Fruit fly (Drosophila melanogaster) whole organism, embryonic: Measurements from ENCODE around the gene Prp31.

Experiments
- B-H1 ChIP-seq: fragments of 200-800 bp; sonication (Bioruptor generic); IDR thresholded peaks from 3 replicates; pipeline ENCODE4 v1.3.6; 2022; ENCODE audit warnings: missing biosample characterization, missing genetic modification characterization
- Blimp-1 ChIP-seq: fragments of 200-800 bp; sonication (Bioruptor generic); optimal IDR thresholded peaks from 3 replicates; lab custom pipeline; 2018; ENCODE audit warnings: missing biosample characterization, missing genetic modification characterization, mild to moderate bottlenecking, moderate library complexity, missing genetic modification reagents
- CG10979 ChIP-seq: fragments of 200-800 bp; sonication (Bioruptor generic); optimal IDR thresholded peaks from 2 replicates; lab custom pipeline; 2018; ENCODE audit warnings: missing biosample characterization, mild to moderate bottlenecking, missing genetic modification characterization, moderate library complexity
- CG11504 ChIP-seq: fragments of 200-800 bp; sonication (Bioruptor generic); optimal IDR thresholded peaks from 3 replicates; lab custom pipeline; 2019; ENCODE audit warnings: missing biosample characterization, mild to moderate bottlenecking, missing genetic modification characterization, moderate library complexity
- CG12104 ChIP-seq: fragments of 200-800 bp; sonication (Bioruptor generic); optimal IDR thresholded peaks from 3 replicates; lab custom pipeline; 2016; ENCODE audit warnings: missing biosample characterization, missing genetic modification characterization
- CG14710 ChIP-seq: fragments of 200-800 bp; sonication (Bioruptor generic); optimal IDR thresholded peaks from 3 replicates; lab custom pipeline; 2019; ENCODE audit warnings: missing biosample characterization, mild to moderate bottlenecking, missing genetic modification characterization, moderate library complexity
- CG17359 ChIP-seq: fragments of 200-800 bp; sonication (Bioruptor generic); optimal IDR thresholded peaks from 3 replicates; lab custom pipeline; 2018; ENCODE audit warnings: missing biosample characterization, mild to moderate bottlenecking, missing genetic modification characterization, moderate library complexity
- CG17385 ChIP-seq: fragments of 200-800 bp; sonication (Bioruptor generic); optimal IDR thresholded peaks from 3 replicates; lab custom pipeline; 2018; ENCODE audit warnings: missing biosample characterization, mild to moderate bottlenecking, missing genetic modification characterization
- CG18262 ChIP-seq: fragments of 200-800 bp; optimal IDR thresholded peaks from 3 replicates; lab custom pipeline; 2019; ENCODE audit warnings: missing biosample characterization, mild to moderate bottlenecking, missing genetic modification characterization, moderate library complexity
- CG18764 ChIP-seq: fragments of 200-800 bp; sonication (Bioruptor generic); optimal IDR thresholded peaks from 3 replicates; lab custom pipeline; 2016; ENCODE audit warnings: missing biosample characterization, missing genetic modification characterization
- CG2199 ChIP-seq: fragments of 200-800 bp; sonication (Bioruptor generic); IDR thresholded peaks from 3 replicates; pipeline ENCODE4 v1.3.6; 2022; ENCODE audit warnings: missing biosample characterization, missing genetic modification characterization
- CG2712 ChIP-seq: fragments of 200-800 bp; optimal IDR thresholded peaks from 3 replicates; lab custom pipeline; 2019; ENCODE audit warnings: missing biosample characterization, mild to moderate bottlenecking, missing genetic modification characterization, moderate library complexity
- CG4404 ChIP-seq: fragments of 200-800 bp; sonication (Bioruptor generic); IDR thresholded peaks from 2 replicates; pipeline ENCODE4 v1.3.6; 2022; ENCODE audit warnings: missing biosample characterization, missing genetic modification characterization
- CG4854 ChIP-seq: fragments of 200-800 bp; sonication (Bioruptor generic); optimal IDR thresholded peaks from 2 replicates; lab custom pipeline; 2016; ENCODE audit warnings: missing biosample characterization, missing genetic modification characterization, inconsistent platforms
- CG6175 ChIP-seq: fragments of 200-800 bp; sonication (Bioruptor generic); IDR thresholded peaks from 3 replicates; pipeline ENCODE4 v1.3.6; 2022; ENCODE audit warnings: missing biosample characterization, missing genetic modification characterization
- CG7745 ChIP-seq: fragments of 200-800 bp; sonication (Bioruptor generic); optimal IDR thresholded peaks from 2 replicates; lab custom pipeline; 2018; ENCODE audit warnings: missing biosample characterization, mild to moderate bottlenecking, missing genetic modification characterization, moderate library complexity
- Drgx ChIP-seq: fragments of 200-800 bp; sonication (Bioruptor generic); IDR thresholded peaks from 2 replicates; pipeline ENCODE4 v1.3.6; 2022; ENCODE audit warnings: missing biosample characterization, missing genetic modification characterization
- Fer1 ChIP-seq: fragments of 200-800 bp; sonication (Bioruptor generic); optimal IDR thresholded peaks from 2 replicates; lab custom pipeline; 2017; ENCODE audit warnings: missing biosample characterization, mild to moderate bottlenecking, missing genetic modification characterization
- GATAe ChIP-seq: fragments of 200-800 bp; sonication (Bioruptor generic); conservative IDR thresholded peaks from 2 replicates; pipeline ENCODE4 v1.3.6; 2022; ENCODE audit warnings: missing biosample characterization, missing genetic modification characterization
- HLH3B ChIP-seq: fragments of 200-800 bp; sonication (Bioruptor generic); IDR thresholded peaks from 2 replicates; pipeline ENCODE4 v1.3.6; 2022; ENCODE audit warnings: missing biosample characterization, missing genetic modification characterization
- Hr51 ChIP-seq, 2 experiments: fragments of 200-800 bp; sonication (Bioruptor generic); optimal IDR thresholded peaks; 2 replicates in 1 of 2; 3 replicates in 1 of 2; lab custom pipeline; 2016 to 2018; ENCODE audit warnings: missing biosample characterization in 2 of 2, missing genetic modification characterization in 2 of 2, mild to moderate bottlenecking in 1 of 2, moderate library complexity in 1 of 2
- Med ChIP-seq: fragments of 200-800 bp; sonication (Bioruptor generic); peaks from one replicate; lab custom pipeline; 2016; ENCODE audit warnings: missing biosample characterization, missing genetic modification characterization, mild to moderate bottlenecking, inconsistent platforms, moderate library complexity
- Nf-YC ChIP-seq: fragments of 200-800 bp; optimal IDR thresholded peaks from 3 replicates; lab custom pipeline; 2019; ENCODE audit warnings: missing biosample characterization, mild to moderate bottlenecking, missing genetic modification characterization, moderate library complexity
- Oli ChIP-seq: fragments of 200-800 bp; sonication (Bioruptor generic); optimal IDR thresholded peaks from 2 replicates; lab custom pipeline; 2018; ENCODE audit warnings: missing biosample characterization, mild to moderate bottlenecking, missing genetic modification characterization, moderate library complexity
- Sox100B ChIP-seq: fragments of 200-800 bp; sonication (Bioruptor generic); optimal IDR thresholded peaks from 3 replicates; lab custom pipeline; 2018; ENCODE audit warnings: missing biosample characterization, mild to moderate bottlenecking, missing genetic modification characterization
- Sox102F ChIP-seq: fragments of 200-800 bp; sonication (Bioruptor generic); optimal IDR thresholded peaks from 2 replicates; lab custom pipeline; 2018; ENCODE audit warnings: missing biosample characterization, mild to moderate bottlenecking, missing genetic modification characterization, moderate library complexity
- Vsx1 ChIP-seq: fragments of 200-800 bp; sonication (Bioruptor generic); optimal IDR thresholded peaks from 2 replicates; lab custom pipeline; 2017; ENCODE audit warnings: missing biosample characterization, mild to moderate bottlenecking, missing genetic modification characterization, missing genetic modification reagents
- Xrp1 ChIP-seq: fragments of 200-800 bp; sonication (Bioruptor generic); IDR thresholded peaks from 2 replicates; pipeline ENCODE4 v1.3.6; 2022; ENCODE audit warnings: missing biosample characterization, missing genetic modification characterization
- abd-A ChIP-seq: fragments of 200-800 bp; sonication (Bioruptor generic); optimal IDR thresholded peaks from 3 replicates; lab custom pipeline; 2019; ENCODE audit warnings: missing biosample characterization, mild to moderate bottlenecking, missing genetic modification characterization, moderate library complexity
- bcd ChIP-seq: fragments of 200-800 bp; sonication (Bioruptor generic); optimal IDR thresholded peaks from 2 replicates; lab custom pipeline; 2017; ENCODE audit warnings: missing biosample characterization, mild to moderate bottlenecking, missing genetic modification characterization
- bsh ChIP-seq, 2 experiments: fragments of 200-800 bp; sonication (Bioruptor generic); optimal IDR thresholded peaks; 2 replicates each; lab custom pipeline; 2017 to 2018; ENCODE audit warnings: mild to moderate bottlenecking in 2 of 2, missing biosample characterization in 2 of 2, missing genetic modification characterization in 2 of 2, moderate library complexity in 1 of 2
- chif ChIP-seq, 2 experiments: fragments of 200-800 bp; sonication (Bioruptor generic); optimal IDR thresholded peaks; 3 replicates each; lab custom pipeline; 2016; ENCODE audit warnings: missing biosample characterization in 2 of 2, missing genetic modification characterization in 2 of 2
- corto ChIP-seq: fragments of 200-800 bp; sonication (Bioruptor generic); optimal IDR thresholded peaks from 2 replicates; lab custom pipeline; 2016; ENCODE audit warnings: missing biosample characterization, mild to moderate bottlenecking, missing genetic modification characterization, moderate library complexity
- crol ChIP-seq: fragments of 200-800 bp; sonication (Bioruptor generic); IDR thresholded peaks from 2 replicates; pipeline ENCODE4 v1.3.6; 2022; ENCODE audit warnings: missing biosample characterization, missing genetic modification characterization
- cwo ChIP-seq: fragments of 200-800 bp; sonication (Bioruptor generic); optimal IDR thresholded peaks from 3 replicates; lab custom pipeline; 2017; ENCODE audit warnings: missing biosample characterization, missing genetic modification characterization, mild to moderate bottlenecking, moderate library complexity, missing genetic modification reagents
- dmrt99B ChIP-seq: fragments of 200-800 bp; sonication (Bioruptor generic); optimal IDR thresholded peaks from 2 replicates; lab custom pipeline; 2018; ENCODE audit warnings: missing biosample characterization, mild to moderate bottlenecking, missing genetic modification characterization, moderate library complexity
- fd96Cb ChIP-seq: fragments of 200-800 bp; sonication (Bioruptor generic); optimal IDR thresholded peaks from 2 replicates; lab custom pipeline; 2018; ENCODE audit warnings: missing biosample characterization, mild to moderate bottlenecking, missing genetic modification characterization, moderate library complexity
- gem ChIP-seq: fragments of 200-800 bp; sonication (Bioruptor generic); optimal IDR thresholded peaks from 2 replicates; lab custom pipeline; 2019; ENCODE audit warnings: missing biosample characterization, mild to moderate bottlenecking, missing genetic modification characterization, moderate library complexity
- grau ChIP-seq: fragments of 200-800 bp; optimal IDR thresholded peaks from 3 replicates; lab custom pipeline; 2019; ENCODE audit warnings: missing biosample characterization, mild to moderate bottlenecking, missing genetic modification characterization, moderate library complexity
- ind ChIP-seq: fragments of 200-800 bp; sonication (Bioruptor generic); optimal IDR thresholded peaks from 3 replicates; lab custom pipeline; 2016; ENCODE audit warnings: missing biosample characterization, missing genetic modification characterization
- phol ChIP-seq: fragments of 200-800 bp; sonication (Bioruptor generic); optimal IDR thresholded peaks from 3 replicates; lab custom pipeline; 2018; ENCODE audit warnings: missing biosample characterization, mild to moderate bottlenecking, missing genetic modification characterization, moderate library complexity
- repo ChIP-seq: fragments of 200-800 bp; sonication (Bioruptor generic); optimal IDR thresholded peaks from 2 replicates; lab custom pipeline; 2016; ENCODE audit warnings: missing biosample characterization, missing genetic modification characterization
- sens ChIP-seq: fragments of 200-800 bp; sonication (Bioruptor generic); peaks from one replicate; lab custom pipeline; 2016; ENCODE audit warnings: missing biosample characterization, missing genetic modification characterization
- sqz ChIP-seq: fragments of 200-800 bp; sonication (Bioruptor generic); optimal IDR thresholded peaks from 3 replicates; lab custom pipeline; 2018; ENCODE audit warnings: missing biosample characterization, mild to moderate bottlenecking, missing genetic modification characterization
- stc ChIP-seq: fragments of 200-800 bp; sonication (Bioruptor generic); IDR thresholded peaks from 2 replicates; pipeline ENCODE4 v1.3.6; 2022; ENCODE audit warnings: missing biosample characterization, missing genetic modification characterization
- sug ChIP-seq: fragments of 200-800 bp; optimal IDR thresholded peaks from 2 replicates; lab custom pipeline; 2019; ENCODE audit warnings: missing biosample characterization, mild to moderate bottlenecking, missing genetic modification characterization, moderate library complexity
- tin ChIP-seq: fragments of 200-800 bp; sonication (Bioruptor generic); optimal IDR thresholded peaks from 3 replicates; lab custom pipeline; 2016; ENCODE audit warnings: missing biosample characterization, missing genetic modification characterization
- unpg ChIP-seq: fragments of 200-800 bp; sonication (Bioruptor generic); optimal IDR thresholded peaks from 3 replicates; lab custom pipeline; 2018; ENCODE audit warnings: missing biosample characterization, mild to moderate bottlenecking, missing genetic modification characterization, moderate library complexity

The Prp31 gene

DNA sequence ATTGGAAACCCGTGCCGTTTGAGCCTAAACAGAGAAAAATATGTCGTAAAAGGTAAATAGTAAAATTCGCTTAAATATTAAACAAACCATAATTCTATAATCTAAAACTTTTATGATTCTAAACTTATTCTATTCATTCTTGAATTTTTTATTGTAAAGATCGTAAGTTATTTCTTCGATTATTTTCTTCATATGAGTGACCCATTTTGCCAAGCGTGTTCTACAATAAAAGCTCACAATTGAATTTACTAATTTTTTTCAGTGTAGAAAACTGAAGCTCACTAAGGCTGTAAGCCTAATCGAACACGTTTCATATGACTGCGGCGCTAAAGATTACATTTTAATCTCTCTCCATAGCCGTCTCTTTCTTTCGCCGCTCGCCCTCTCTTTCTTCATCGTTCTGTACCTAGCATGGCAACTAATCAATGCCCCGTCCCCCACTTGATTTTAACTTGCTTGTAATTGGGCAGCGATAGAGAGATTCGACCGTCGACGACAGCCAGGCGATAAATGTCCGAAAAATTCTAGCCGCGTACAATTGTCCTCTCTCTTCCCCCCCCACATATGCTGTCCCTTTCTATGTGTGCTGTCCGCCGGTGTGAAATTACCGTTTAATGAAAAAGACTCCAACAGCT is 13.0 kb downstream of the Prp31 start (continued):
- peak; percentile 24 for TF ChIP-seq CG11504 (tag; lab: Kevin White, UChicago)
- no peak for TF ChIP-seq B-H1 (GFP tag; lab: Robert Waterston, UW)
- peak in 1 of 2 experiments; percentile 22 for TF ChIP-seq Hr51 (GFP tag; optimal IDR thresholded peaks at IDR 0.05; lab: Kevin White, UChicago)
- peak; percentile 5 for TF ChIP-seq dmrt99B (tag; lab: Kevin White, UChicago)
- peak; percentile 54 for TF ChIP-seq gem (tag; lab: Kevin White, UChicago)
- TF ChIP-seq CG7745 (tag; lab: Kevin White, UChicago) = no peak
- peak; percentile 55; the same call in 1 of the 3 replicates for TF ChIP-seq CG6175 (GFP tag; lab: Robert Waterston, UW)
- TF ChIP-seq Xrp1 (GFP tag; lab: Robert Waterston, UW) = 0 out of 2 replicates have a peak, but pooled peaks have one; percentile 28
- TF ChIP-seq CG2199 (GFP tag; lab: Robert Waterston, UW) = 0 out of 3 replicates have a peak, but pooled peaks have one; percentile 45
- peak; percentile 4 for TF ChIP-seq bcd (GFP tag; lab: Kevin White, UChicago)
- peak; percentile 8 for TF ChIP-seq Sox102F (GFP tag; lab: Kevin White, UChicago)
- TF ChIP-seq CG18262 = peak; percentile 9
- TF ChIP-seq phol (tag; lab: Kevin White, UChicago) = peak; percentile 30
- TF ChIP-seq bsh (GFP tag; optimal IDR thresholded peaks at IDR 0.05; lab: Kevin White, UChicago) = peak in 1 of 2 experiments; percentile 27
- peak; percentile 20 for TF ChIP-seq cwo
- TF ChIP-seq CG18764 (GFP tag; lab: Kevin White, UChicago) = peak; percentile 17
- TF ChIP-seq abd-A (tag; lab: Kevin White, UChicago) = peak; percentile 14
- TF ChIP-seq corto (GFP tag; lab: Kevin White, UChicago) = no peak
- TF ChIP-seq sens (GFP tag; lab: Kevin White, UChicago) = peak; percentile 77
- peak; percentile 28 for TF ChIP-seq CG12104
- peak; percentile 44 for TF ChIP-seq Med (GFP tag; lab: Kevin White, UChicago)
- TF ChIP-seq Blimp-1 = peak; percentile 53
- TF ChIP-seq Drgx = peak; percentile 40; the same call in 1 of the 2 replicates
- TF ChIP-seq HLH3B (GFP tag; lab: Robert Waterston, UW) = no peak
- no peak for TF ChIP-seq CG17385 (GFP tag; lab: Kevin White, UChicago)
- peak; percentile 5; the same call in 1 of the 2 replicates for TF ChIP-seq stc
- peak; percentile 31 for TF ChIP-seq fd96Cb
- TF ChIP-seq GATAe (GFP tag; lab: Robert Waterston, UW) = peak; percentile 80
- TF ChIP-seq CG4854 (GFP tag; lab: Kevin White, UChicago) = no peak
- TF ChIP-seq sug (tag; lab: Kevin White, UChicago) = peak; percentile 15
- no peak for TF ChIP-seq CG4404
- peak; percentile 31 for TF ChIP-seq CG2712 (tag; lab: Kevin White, UChicago)
- no peak for TF ChIP-seq sqz (GFP tag; lab: Kevin White, UChicago)
- peak; percentile 1 for TF ChIP-seq tin (GFP tag; lab: Kevin White, UChicago)
- peak; percentile 87 for TF ChIP-seq Nf-YC (tag; lab: Kevin White, UChicago)
- peak; percentile 3 for TF ChIP-seq CG17359 (tag; lab: Kevin White, UChicago)
- peak; percentile 29 for TF ChIP-seq Fer1 (GFP tag; lab: Kevin White, UChicago)
- peak; percentile 17 for TF ChIP-seq Vsx1 (GFP tag; lab: Kevin White, UChicago)
- TF ChIP-seq grau (tag; lab: Kevin White, UChicago) = peak; percentile 29
- TF ChIP-seq CG10979 = peak; percentile 47
- TF ChIP-seq Sox100B (GFP tag; lab: Kevin White, UChicago) = peak; percentile 6
- TF ChIP-seq chif (GFP tag; optimal IDR thresholded peaks at IDR 0.05; lab: Kevin White, UChicago) = no peak
- peak; percentile 47 for TF ChIP-seq CG14710
- peak; percentile 21 for TF ChIP-seq unpg (GFP tag; lab: Kevin White, UChicago)
- peak; percentile 66; the same call in 1 of the 2 replicates for TF ChIP-seq crol (GFP tag; lab: Robert Waterston, UW)
- peak; percentile 33 for TF ChIP-seq Oli
- peak; percentile 6 for TF ChIP-seq repo
- TF ChIP-seq ind (GFP tag; lab: Kevin White, UChicago) = peak; percentile 39
